Fruit fly (Drosophila melanogaster) Kc167 (cell line): ENCODE data around the gene Or7a.

Source experiments
- Myc ChIP-seq: fragments of >200 bp; optimal IDR thresholded peaks from 2 replicates; lab custom pipeline; 2017; ENCODE audit warnings: missing external identifiers
- Sin3A ChIP-seq: fragments of >200 bp; optimal IDR thresholded peaks from 2 replicates; lab custom pipeline; 2018; ENCODE audit warnings: missing external identifiers
- h ChIP-seq: fragments of >200 bp; optimal IDR thresholded peaks from 3 replicates; lab custom pipeline; 2018; ENCODE audit warnings: missing external identifiers
- insv ChIP-seq: fragments of >200 bp; optimal IDR thresholded peaks from 3 replicates; lab custom pipeline; 2018; ENCODE audit warnings: missing external identifiers
- psq ChIP-seq: fragments of >200 bp; optimal IDR thresholded peaks from 2 replicates; lab custom pipeline; 2017; ENCODE audit warnings: missing external identifiers
- ttk ChIP-seq: sonication (Bioruptor generic); optimal IDR thresholded peaks from 2 replicates; lab custom pipeline; 2017; ENCODE audit warnings: missing external identifiers

DNA sequence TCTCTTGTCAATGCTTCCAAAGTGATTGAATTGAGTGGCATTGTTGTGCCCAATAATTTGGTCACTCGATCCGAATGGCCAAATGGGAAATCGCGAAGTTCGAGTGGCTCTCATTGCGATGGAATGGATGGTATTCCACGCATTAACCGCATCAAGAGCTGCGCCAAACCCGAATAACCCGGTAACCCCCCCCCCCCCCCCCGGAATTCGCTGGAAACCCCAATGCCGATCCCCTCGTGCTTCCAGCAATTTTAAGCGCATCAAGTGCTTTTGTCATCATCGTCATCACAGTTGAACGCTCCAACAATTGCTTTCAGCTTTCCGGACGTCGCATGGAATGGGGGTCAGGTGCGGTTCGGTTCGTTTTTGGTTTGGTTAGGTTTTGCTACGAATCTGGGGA lies 41.1 kb upstream of the Or7a start:
- no peak for TF ChIP-seq h
- no peak for TF ChIP-seq psq
- TF ChIP-seq Sin3A (lab: Kevin White, UChicago) = no peak
- TF ChIP-seq insv (lab: Kevin White, UChicago) = no peak
- no peak for TF ChIP-seq Myc (lab: Kevin White, UChicago)
- no peak for TF ChIP-seq ttk (lab: Kevin White, UChicago)
